Worm (Caenorhabditis elegans) whole organism, L4 larva: ENCODE results near the gene W02B12.12.

Source experiments
- F26F4.8 ChIP-seq: fragments of 200-800 bp; sonication (Bioruptor generic); conservative IDR thresholded peaks from 2 replicates; pipeline ENCODE4 v1.3.6; 2022; ENCODE audit warnings: missing genetic modification characterization, missing compliant biosample characterization
- F37D6.2 ChIP-seq: sonication (generic microtip); optimal IDR thresholded peaks from 2 replicates; lab custom pipeline; 2016; ENCODE audit warnings: mild to moderate bottlenecking, missing genetic modification characterization, missing compliant biosample characterization
- F44E2.7 ChIP-seq: fragments of 200-800 bp; sonication (Bioruptor generic); IDR thresholded peaks from 2 replicates; pipeline ENCODE4 v2.1.2; 2022; ENCODE audit warnings: missing genetic modification characterization, missing compliant biosample characterization
- R02D3.7 ChIP-seq: fragments of 150-350 bp; sonication (generic microtip); optimal IDR thresholded peaks from 3 replicates; lab custom pipeline; 2014; ENCODE audit warnings: missing biosample characterization, missing genetic modification characterization
- Y105C5A.15 ChIP-seq: fragments of 200-800 bp; sonication (Bioruptor generic); IDR thresholded peaks from 2 replicates; pipeline ENCODE4 v1.3.6; 2022; ENCODE audit warnings: missing genetic modification characterization, missing compliant biosample characterization
- Y75B8A.6 ChIP-seq: fragments of 200-800 bp; sonication (Bioruptor generic); IDR thresholded peaks from 2 replicates; pipeline ENCODE4 v1.3.6; 2022; ENCODE audit warnings: missing genetic modification reagents, missing genetic modification characterization, missing compliant biosample characterization
- ZK546.5 ChIP-seq, 2 experiments: sonication (generic microtip); optimal IDR thresholded peaks; 2 replicates each; lab custom pipeline; 2017; ENCODE audit warnings: missing biosample characterization in 2 of 2, missing genetic modification characterization in 2 of 2
- ama-1 ChIP-seq: fragments of 150-350 bp; optimal IDR thresholded peaks from 2 replicates; lab custom pipeline; 2014; ENCODE audit warnings: inconsistent platforms, mixed read lengths
- ceh-62 ChIP-seq: sonication (generic microtip); optimal IDR thresholded peaks from 2 replicates; lab custom pipeline; 2017; ENCODE audit warnings: missing biosample characterization, missing genetic modification characterization
- ctbp-1 ChIP-seq: fragments of 200-800 bp; sonication (Bioruptor generic); IDR thresholded peaks from 2 replicates; pipeline ENCODE4 v1.3.6; 2022; ENCODE audit warnings: missing genetic modification reagents, missing genetic modification characterization, missing compliant biosample characterization
- daf-19 ChIP-seq: fragments of 200-800 bp; sonication (Bioruptor generic); conservative IDR thresholded peaks from 2 replicates; pipeline ENCODE4 v1.3.6; 2022; ENCODE audit warnings: missing genetic modification characterization, missing compliant biosample characterization
- dmd-9 ChIP-seq: fragments of 200-800 bp; sonication (Bioruptor generic); IDR thresholded peaks from 2 replicates; pipeline ENCODE4 v1.3.6; 2022; ENCODE audit warnings: missing genetic modification reagents, missing genetic modification characterization, missing compliant biosample characterization
- dpl-1 ChIP-seq: fragments of 150-350 bp; optimal IDR thresholded peaks from 2 replicates; lab custom pipeline; 2014; ENCODE audit warnings: missing biosample characterization, missing genetic modification reagents, missing genetic modification characterization
- duxl-1 ChIP-seq: sonication (generic microtip); optimal IDR thresholded peaks from 2 replicates; lab custom pipeline; 2016; ENCODE audit warnings: mild to moderate bottlenecking, missing genetic modification characterization, moderate library complexity, missing compliant biosample characterization; ENCODE audit not compliant: poor library complexity
- fkh-10 ChIP-seq: fragments of 150-350 bp; optimal IDR thresholded peaks from 2 replicates; lab custom pipeline; 2014; ENCODE audit warnings: missing biosample characterization, missing genetic modification reagents, missing genetic modification characterization
- fos-1 ChIP-seq: fragments of 150-350 bp; optimal IDR thresholded peaks from 2 replicates; lab custom pipeline; 2014; ENCODE audit warnings: missing biosample characterization, missing genetic modification characterization
- gei-8 ChIP-seq: fragments of 200-800 bp; sonication (Bioruptor generic); optimal IDR thresholded peaks from 2 replicates; lab custom pipeline; 2018; ENCODE audit warnings: mild to moderate bottlenecking, missing genetic modification characterization, missing compliant biosample characterization
- hif-1 ChIP-seq, 2 experiments: sonication (generic microtip); optimal IDR thresholded peaks; 2 replicates each; lab custom pipeline; 2016 to 2017; ENCODE audit warnings: missing compliant biosample characterization in 2 of 2, missing genetic modification characterization in 2 of 2, missing genetic modification reagents in 2 of 2, missing genotype in 2 of 2, mild to moderate bottlenecking in 1 of 2
- hlh-11 ChIP-seq: fragments of 200-800 bp; sonication (Bioruptor generic); optimal IDR thresholded peaks from 2 replicates; lab custom pipeline; 2018; ENCODE audit warnings: mild to moderate bottlenecking, missing genetic modification characterization, missing compliant biosample characterization
- hlh-30 ChIP-seq: sonication (generic microtip); optimal IDR thresholded peaks from 2 replicates; lab custom pipeline; 2017; ENCODE audit warnings: antibody characterized with exemption, mild to moderate bottlenecking, missing genetic modification characterization, missing compliant biosample characterization; ENCODE audit not compliant: insufficient read depth
- hmg-1.1 ChIP-seq: fragments of 200-800 bp; sonication (Bioruptor generic); IDR thresholded peaks from 2 replicates; pipeline ENCODE4 v1.3.6; 2022; ENCODE audit warnings: missing genetic modification reagents, missing genetic modification characterization, missing compliant biosample characterization
- jun-1 ChIP-seq: fragments of 150-350 bp; optimal IDR thresholded peaks from 2 replicates; lab custom pipeline; 2014; ENCODE audit warnings: missing biosample characterization, missing genetic modification reagents, missing genetic modification characterization
- lin-13 ChIP-seq: fragments of 150-350 bp; optimal IDR thresholded peaks from 2 replicates; lab custom pipeline; 2014; ENCODE audit warnings: missing biosample characterization, missing genetic modification reagents, missing genetic modification characterization
- lin-15B ChIP-seq: fragments of 150-350 bp; sonication (generic microtip); optimal IDR thresholded peaks from 3 replicates; lab custom pipeline; 2014; ENCODE audit warnings: missing biosample characterization, missing genetic modification characterization
- lin-29 ChIP-seq: fragments of 200-800 bp; sonication (Bioruptor generic); IDR thresholded peaks from 2 replicates; pipeline ENCODE4 v1.3.6; 2022; ENCODE audit warnings: missing genetic modification reagents, missing genetic modification characterization, missing compliant biosample characterization
- lsy-2 ChIP-seq, 2 experiments: fragments of 150-350 bp in 1 of 2; sonication (generic microtip) in 1 of 2; optimal IDR thresholded peaks; 2 replicates each; lab custom pipeline; 2014 to 2017; ENCODE audit warnings: missing biosample characterization in 2 of 2, missing genetic modification characterization in 2 of 2
- madf-5 ChIP-seq, 2 experiments: fragments of 200-800 bp; sonication (Bioruptor generic); IDR thresholded peaks; 2 replicates each; pipeline ENCODE4 v1.3.6; 2022; ENCODE audit warnings: missing compliant biosample characterization in 2 of 2, missing genetic modification characterization in 2 of 2
- madf-9 ChIP-seq: fragments of 200-800 bp; sonication (Bioruptor generic); conservative IDR thresholded peaks from 2 replicates; pipeline ENCODE4 v1.3.6; 2022; ENCODE audit warnings: missing genetic modification reagents, missing genetic modification characterization, missing compliant biosample characterization
- mdt-29 ChIP-seq: fragments of 200-800 bp; sonication (Bioruptor generic); IDR thresholded peaks from 2 replicates; pipeline ENCODE4 v1.3.6; 2022; ENCODE audit warnings: missing genetic modification reagents, missing genetic modification characterization, missing compliant biosample characterization
- mep-1 ChIP-seq: fragments of 150-350 bp; sonication (generic microtip); optimal IDR thresholded peaks from 3 replicates; lab custom pipeline; 2014; ENCODE audit warnings: missing biosample characterization, missing genetic modification characterization
- mxl-2 ChIP-seq: fragments of 200-800 bp; sonication (Bioruptor generic); conservative IDR thresholded peaks from 2 replicates; pipeline ENCODE4 v1.3.6; 2022; ENCODE audit warnings: missing genetic modification reagents, missing genetic modification characterization, missing compliant biosample characterization
- mxl-3 ChIP-seq: fragments of 200-800 bp; sonication (Bioruptor generic); optimal IDR thresholded peaks from 2 replicates; lab custom pipeline; 2018; ENCODE audit warnings: mild to moderate bottlenecking, missing genetic modification characterization, missing compliant biosample characterization
- nhr-10 ChIP-seq: fragments of 150-350 bp; optimal IDR thresholded peaks from 2 replicates; lab custom pipeline; 2014; ENCODE audit warnings: missing biosample characterization, missing genetic modification characterization
- nhr-102 ChIP-seq: sonication (generic microtip); optimal IDR thresholded peaks from 2 replicates; lab custom pipeline; 2016; ENCODE audit warnings: mild to moderate bottlenecking, missing genetic modification characterization, moderate library complexity, missing compliant biosample characterization
- nhr-28 ChIP-seq: fragments of 150-350 bp; optimal IDR thresholded peaks from 2 replicates; lab custom pipeline; 2014; ENCODE audit warnings: missing biosample characterization, missing genetic modification characterization
- nhr-42 ChIP-seq: fragments of 200-800 bp; sonication (Bioruptor generic); IDR thresholded peaks from 2 replicates; pipeline ENCODE4 v1.3.6; 2022; ENCODE audit warnings: missing genetic modification characterization, missing compliant biosample characterization
- nhr-48 ChIP-seq: sonication (generic microtip); optimal IDR thresholded peaks from 2 replicates; lab custom pipeline; 2016; ENCODE audit warnings: mild to moderate bottlenecking, missing genetic modification characterization, missing compliant biosample characterization
- nhr-6 ChIP-seq: fragments of 150-350 bp; optimal IDR thresholded peaks from 2 replicates; lab custom pipeline; 2014; ENCODE audit warnings: missing biosample characterization, missing genetic modification characterization
- nhr-76 ChIP-seq: fragments of 150-350 bp; optimal IDR thresholded peaks from 2 replicates; lab custom pipeline; 2014; ENCODE audit warnings: missing biosample characterization, missing genetic modification characterization
- nhr-77 ChIP-seq: fragments of 150-350 bp; optimal IDR thresholded peaks from 2 replicates; lab custom pipeline; 2014; ENCODE audit warnings: missing biosample characterization, missing genetic modification characterization
- pha-4 ChIP-seq, 2 experiments: fragments of 150-350 bp in 1 of 2; fragments of 200-800 bp in 1 of 2; sonication (Bioruptor generic) in 1 of 2; IDR thresholded peaks in 1 of 2; optimal IDR thresholded peaks in 1 of 2; 2 replicates each; pipeline versions ENCODE4 v1.3.6 to Lab custom; 2014 to 2022; ENCODE audit warnings: missing genetic modification characterization in 2 of 2, missing genetic modification reagents in 2 of 2, missing biosample characterization in 1 of 2, missing compliant biosample characterization in 1 of 2
- php-3 ChIP-seq: fragments of 200-800 bp; sonication (Bioruptor generic); IDR thresholded peaks from 2 replicates; pipeline ENCODE4 v1.3.6; 2022; ENCODE audit warnings: missing genetic modification reagents, missing genetic modification characterization, missing compliant biosample characterization
- pqm-1 ChIP-seq: sonication (generic microtip); optimal IDR thresholded peaks from 2 replicates; lab custom pipeline; 2017; ENCODE audit warnings: missing biosample characterization, missing genetic modification characterization
- rbr-2 ChIP-seq: sonication (generic microtip); optimal IDR thresholded peaks from 2 replicates; lab custom pipeline; 2016; ENCODE audit warnings: missing genotype, missing genetic modification characterization, missing compliant biosample characterization
- skn-1 ChIP-seq: fragments of 150-350 bp; optimal IDR thresholded peaks from 2 replicates; lab custom pipeline; 2014; ENCODE audit warnings: missing biosample characterization, missing genetic modification characterization
- snpc-1.2 ChIP-seq: fragments of 200-800 bp; sonication (Bioruptor generic); IDR thresholded peaks from 2 replicates; pipeline ENCODE4 v1.3.6; 2022; ENCODE audit warnings: missing genetic modification reagents, missing genetic modification characterization, missing compliant biosample characterization
- tag-97 ChIP-seq: fragments of 200-800 bp; sonication (Bioruptor generic); IDR thresholded peaks from 2 replicates; pipeline ENCODE4 v1.3.6; 2022; ENCODE audit warnings: missing genetic modification characterization, missing compliant biosample characterization
- tra-1 ChIP-seq: fragments of 200-800 bp; sonication (Bioruptor generic); IDR thresholded peaks from 2 replicates; pipeline ENCODE4 v1.3.6; 2022; ENCODE audit warnings: missing genetic modification reagents, missing genetic modification characterization, missing compliant biosample characterization
- zfp-3 ChIP-seq: fragments of 200-800 bp; sonication (Bioruptor generic); conservative IDR thresholded peaks from 2 replicates; pipeline ENCODE4 v1.3.6; 2022; ENCODE audit warnings: missing genetic modification reagents, missing genetic modification characterization, missing compliant biosample characterization
- zip-11 ChIP-seq: fragments of 200-800 bp; sonication (Bioruptor generic); IDR thresholded peaks from 2 replicates; pipeline ENCODE4 v1.3.6; 2022; ENCODE audit warnings: missing genetic modification characterization, missing compliant biosample characterization
- zip-2 ChIP-seq: fragments of 150-350 bp; optimal IDR thresholded peaks from 2 replicates; lab custom pipeline; 2014; ENCODE audit warnings: missing biosample characterization, missing genetic modification characterization

Gene W02B12.12

DNA sequence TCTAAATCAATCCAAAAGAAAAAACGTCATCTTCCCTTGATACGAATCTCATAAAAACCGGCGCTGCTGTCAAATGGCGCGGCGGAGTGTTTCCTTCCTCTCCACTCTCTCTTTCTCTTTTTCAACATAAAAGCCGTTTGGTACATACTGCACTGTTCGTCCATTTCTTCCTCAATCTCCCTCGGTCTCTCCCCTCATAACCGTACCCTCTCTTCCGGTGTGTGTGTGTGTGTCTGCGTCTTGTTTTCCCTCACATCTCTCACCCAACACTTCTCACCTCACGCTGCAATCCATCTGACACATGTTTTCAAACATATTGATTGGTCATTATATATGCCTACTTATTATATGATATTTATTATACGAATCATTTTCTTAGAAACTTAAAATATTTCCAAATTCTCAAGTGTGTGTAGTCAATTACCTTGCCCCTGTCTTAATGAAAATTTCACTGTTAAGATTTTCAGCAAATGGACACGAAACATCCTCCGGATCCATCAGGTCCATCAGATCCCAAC lies 14.5 kb downstream of the W02B12.12 start, which contains the start of the genes aars-1 and rga-1:
aars-1 (minus strand) TSS at position 71 of the 518 bp plus-strand sequence.
rga-1 (plus strand) TSS at position 468 of the 518 bp plus-strand sequence.
- TF ChIP-seq dmd-9 = no peak
- no peak for TF ChIP-seq F44E2.7 (GFP tag; lab: Robert Waterston, UW)
- TF ChIP-seq nhr-10 (tag; lab: Kevin White, UChicago) = peak; percentile 31
- no peak for TF ChIP-seq zfp-3 (GFP tag; lab: Robert Waterston, UW)
- peak; percentile 54 for TF ChIP-seq zip-2 (tag; lab: Kevin White, UChicago)
- no peak for TF ChIP-seq ceh-62 (tag; lab: Kevin White, UChicago)
- TF ChIP-seq duxl-1 (tag; lab: Kevin White, UChicago) = no peak
- TF ChIP-seq hmg-1.1 (GFP tag; lab: Robert Waterston, UW) = peak; percentile 45; the same call in 1 of the 2 replicates
- peak; percentile 30 for TF ChIP-seq nhr-102 (tag; lab: Kevin White, UChicago)
- TF ChIP-seq nhr-6 (tag; lab: Kevin White, UChicago) = peak; percentile 51
- TF ChIP-seq ctbp-1 (GFP tag; lab: Robert Waterston, UW) = no peak
- TF ChIP-seq jun-1 = peak; percentile 26
- TF ChIP-seq nhr-42 = no peak
- peak; percentile 94 for TF ChIP-seq hlh-11 (tag; lab: Kevin White, UChicago)
- peak; percentile 54 for TF ChIP-seq dpl-1
- peak; percentile 91 for TF ChIP-seq mxl-3 (GFP tag; lab: Kevin White, UChicago)
- TF ChIP-seq nhr-76 (tag; lab: Kevin White, UChicago) = no peak
- peak; percentile 46 for TF ChIP-seq pqm-1 (tag; lab: Kevin White, UChicago)
- no peak for TF ChIP-seq madf-5 (GFP tag; IDR thresholded peaks at IDR 0.05; lab: Robert Waterston, UW)
- TF ChIP-seq skn-1 (tag; lab: Kevin White, UChicago) = no peak
- TF ChIP-seq R02D3.7 (tag; lab: Kevin White, UChicago) = no peak
- no peak for TF ChIP-seq madf-9 (GFP tag; lab: Robert Waterston, UW)
- TF ChIP-seq gei-8 (GFP tag; lab: Kevin White, UChicago) = no peak
- no peak for TF ChIP-seq mxl-2 (GFP tag; lab: Robert Waterston, UW)
- TF ChIP-seq mdt-29 (GFP tag; lab: Robert Waterston, UW) = no peak
- TF ChIP-seq lin-13 (GFP tag; lab: Kevin White, UChicago) = peak; percentile 22
- TF ChIP-seq tra-1 (GFP tag; lab: Robert Waterston, UW) = peak; percentile 46; the same call in 1 of the 2 replicates
- peak; percentile 67 for TF ChIP-seq mep-1 (tag; lab: Kevin White, UChicago)
- TF ChIP-seq lin-15B (tag; lab: Kevin White, UChicago) = no peak
- no peak for TF ChIP-seq Y105C5A.15 (GFP tag; lab: Robert Waterston, UW)
- TF ChIP-seq lin-29 (GFP tag; lab: Robert Waterston, UW) = no peak
- TF ChIP-seq php-3 (GFP tag; lab: Robert Waterston, UW) = peak; percentile 74
- no peak for TF ChIP-seq tag-97 (GFP tag; lab: Robert Waterston, UW)
- peak; percentile 20 for TF ChIP-seq nhr-77 (tag; lab: Kevin White, UChicago)
- TF ChIP-seq Y75B8A.6 (GFP tag; lab: Robert Waterston, UW) = no peak
- no peak for TF ChIP-seq daf-19
- no peak for TF ChIP-seq F26F4.8
- no peak for TF ChIP-seq ama-1
- TF ChIP-seq rbr-2 (tag; lab: Kevin White, UChicago) = peak; percentile 30
- no peak for TF ChIP-seq fkh-10 (GFP tag; lab: Kevin White, UChicago)
- TF ChIP-seq hif-1 (tag; optimal IDR thresholded peaks at IDR 0.05; lab: Kevin White, UChicago) = peak in 1 of 2 experiments; percentile 19
- TF ChIP-seq F37D6.2 (tag; lab: Kevin White, UChicago) = no peak
- peak; percentile 89 for TF ChIP-seq hlh-30 (tag; lab: Kevin White, UChicago)
- no peak for TF ChIP-seq fos-1 (tag; lab: Kevin White, UChicago)
- peak; percentile 86 for TF ChIP-seq nhr-28 (tag; lab: Kevin White, UChicago)
- peak; percentile 95 for TF ChIP-seq nhr-48 (tag; lab: Kevin White, UChicago)
- no peak for TF ChIP-seq snpc-1.2 (GFP tag; lab: Robert Waterston, UW)
- TF ChIP-seq pha-4 (GFP tag; IDR thresholded peaks at IDR 0.05; lab: Robert Waterston, UW) = peak; percentile 65; the same call in 1 of the 2 replicates
- TF ChIP-seq pha-4 (tag; optimal IDR thresholded peaks at IDR 0.05; lab: Kevin White, UChicago) = no peak
- peak in 1 of 2 experiments; percentile 72 for TF ChIP-seq lsy-2 (tag; optimal IDR thresholded peaks at IDR 0.05; lab: Kevin White, UChicago)
- no peak for TF ChIP-seq zip-11 (GFP tag; lab: Robert Waterston, UW)
- TF ChIP-seq ZK546.5 (tag; optimal IDR thresholded peaks at IDR 0.05; lab: Kevin White, UChicago) = no peak
